Fruit fly (Drosophila melanogaster): Measurements from ENCODE around the gene tos.
A peak's percentile ranks its signal among the peaks of the same experiment; 100 is the strongest.

tos gene

DNA sequence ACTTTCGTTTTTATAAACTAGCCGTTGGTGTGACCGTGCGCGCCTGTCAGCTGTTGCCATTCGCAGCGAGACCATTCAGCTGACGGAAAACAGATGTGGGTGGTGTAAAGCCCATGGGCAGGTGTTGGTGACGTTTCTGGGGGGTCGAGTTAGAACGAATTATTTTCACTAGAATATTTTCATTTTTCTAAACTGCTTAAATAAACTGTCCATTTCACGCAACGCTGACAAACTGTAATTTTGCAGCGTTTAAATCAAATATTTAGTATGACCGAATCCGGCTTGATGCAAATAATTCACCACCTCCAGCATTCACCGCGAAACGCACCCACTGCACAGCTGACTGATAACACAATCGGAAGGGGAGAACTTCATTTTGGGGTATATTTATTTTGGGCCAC, 13.5 kb upstream of the tos start, which contains the start of the genes CG10383 and CG10338 (continued):
- TF ChIP-seq CG12659 (GFP tag; optimal IDR thresholded peaks at IDR 0.05) (peak; percentile 90), Fer2 (tag; optimal IDR thresholded peaks at IDR 0.05) (peak; percentile 47), CG4854 (GFP tag; optimal IDR thresholded peaks at IDR 0.05) (peak; percentile 58), ash1 (GFP tag; optimal IDR thresholded peaks at IDR 0.05) (no peak), knrl (GFP tag; IDR thresholded peaks at IDR 0.05; ENCODE audit: partially characterized antibody) (0 out of 3 replicates have a peak, but pooled peaks have one; percentile 37), CG1602 (GFP tag; optimal IDR thresholded peaks at IDR 0.05) (peak; percentile 84), Optix (GFP tag; IDR thresholded peaks at IDR 0.05) (peak; percentile 88), CG15514 (GFP tag; optimal IDR thresholded peaks at IDR 0.05) (peak; percentile 84), CG7357 (GFP tag; IDR thresholded peaks at IDR 0.05) (peak; percentile 65; the same call in 2 of the 3 replicates), C15 (GFP tag; IDR thresholded peaks at IDR 0.05) (peak; percentile 65; the same call in 2 of the 3 replicates), zen2 (GFP tag; IDR thresholded peaks at IDR 0.05; ENCODE audit: partially characterized antibody) (no peak), CG6854 (GFP tag; optimal IDR thresholded peaks at IDR 0.05) (peak; percentile 56), CG6791 (GFP tag; IDR thresholded peaks at IDR 0.05; ENCODE audit: partially characterized antibody) (no peak), HHEX (GFP tag; optimal IDR thresholded peaks at IDR 0.05) (peak; percentile 65), H15 (GFP tag; IDR thresholded peaks at IDR 0.05) (peak; percentile 91), Rx (GFP tag; IDR thresholded peaks at IDR 0.05) (peak; percentile 90), CG10959 (GFP tag; IDR thresholded peaks at IDR 0.05) (no peak), CG17361 (GFP tag; IDR thresholded peaks at IDR 0.05) (peak; percentile 65; the same call in 2 of the 3 replicates), CG10274 (GFP tag; optimal IDR thresholded peaks at IDR 0.05) (no peak), CG12104 (GFP tag; optimal IDR thresholded peaks at IDR 0.05) (peak; percentile 71), hkb (optimal IDR thresholded peaks at IDR 0.05) (peak; percentile 75), hkb (GFP tag; IDR thresholded peaks at IDR 0.05) (peak; percentile 90), MTF-1 (GFP tag; optimal IDR thresholded peaks at IDR 0.05; ENCODE audit: borderline replicate concordance) (peak; percentile 53), CG2199 (GFP tag; IDR thresholded peaks at IDR 0.05) (peak; percentile 80; the same call in 2 of the 3 replicates), pfk (GFP tag; optimal IDR thresholded peaks at IDR 0.05) (no peak), ttk (GFP tag; IDR thresholded peaks at IDR 0.05) (peak; percentile 91), cad (GFP tag; optimal IDR thresholded peaks at IDR 0.05) (no peak), kay (GFP tag; optimal IDR thresholded peaks at IDR 0.05) (peak; percentile 78), ham (GFP tag; IDR thresholded peaks at IDR 0.05) (peak; percentile 29; the same call in 1 of the 2 replicates), CG9215 (GFP tag; IDR thresholded peaks at IDR 0.05) (peak; percentile 86), mam (GFP tag; optimal IDR thresholded peaks at IDR 0.05) (peak; percentile 94), Hmr (GFP tag; optimal IDR thresholded peaks at IDR 0.05) (peak; percentile 90), CG10267 (tag; optimal IDR thresholded peaks at IDR 0.05) (peak; percentile 71), CG16813 (GFP tag; IDR thresholded peaks at IDR 0.05; ENCODE audit: partially characterized antibody) (no peak), GATAe (GFP tag; conservative IDR thresholded peaks at IDR 0.05) (peak; percentile 83), Hand (GFP tag; optimal IDR thresholded peaks at IDR 0.05) (peak; percentile 48), CG2889 (GFP tag; IDR thresholded peaks at IDR 0.05) (peak; percentile 83), CG6175 (GFP tag; IDR thresholded peaks at IDR 0.05) (peak; percentile 79; the same call in 2 of the 3 replicates), CG33213 (GFP tag; optimal IDR thresholded peaks at IDR 0.05) (peak; percentile 86), ewg (GFP tag; optimal IDR thresholded peaks at IDR 0.05) (peak; percentile 72), CG18476 (GFP tag; optimal IDR thresholded peaks at IDR 0.05) (peak; percentile 54), CG2875 (GFP tag; optimal IDR thresholded peaks at IDR 0.05) (peak; percentile 54), CG15696 (tag; optimal IDR thresholded peaks at IDR 0.05) (peak; percentile 20), CG12299 (tag; optimal IDR thresholded peaks at IDR 0.05) (peak; percentile 76), Dbx (GFP tag; IDR thresholded peaks at IDR 0.05) (peak; percentile 92), br (optimal IDR thresholded peaks at IDR 0.05) (no peak), yki (optimal IDR thresholded peaks at IDR 0.05) (peak; percentile 76), ems (GFP tag; optimal IDR thresholded peaks at IDR 0.05) (peak; percentile 80), CG12155 (GFP tag; optimal IDR thresholded peaks at IDR 0.05) (peak; percentile 92), ara (GFP tag; IDR thresholded peaks at IDR 0.05) (peak; percentile 81), sim (GFP tag; IDR thresholded peaks at IDR 0.05) (peak; percentile 62; the same call in 1 of the 2 replicates)

All from whole organism, embryonic.